Worm (Caenorhabditis elegans) whole organism, L2 larva: Measurements from ENCODE around the gene sre-44.

Experiments used
- F13H6.1 ChIP-seq: sonication (generic microtip); optimal IDR thresholded peaks from 2 replicates; lab custom pipeline; 2016; ENCODE audit warnings: missing genetic modification characterization, missing compliant biosample characterization
- alr-1 ChIP-seq: fragments of 150-350 bp; optimal IDR thresholded peaks from 2 replicates; lab custom pipeline; 2014; ENCODE audit warnings: missing biosample characterization, missing genetic modification characterization
- egl-27 ChIP-seq: sonication (generic microtip); optimal IDR thresholded peaks from 3 replicates; lab custom pipeline; 2017; ENCODE audit warnings: missing biosample characterization, missing genetic modification reagents, missing genetic modification characterization
- lin-11 ChIP-seq: fragments of 150-350 bp; sonication (generic microtip); optimal IDR thresholded peaks from 2 replicates; lab custom pipeline; 2014; ENCODE audit warnings: missing biosample characterization, missing genetic modification characterization, inconsistent platforms, mixed read lengths
- lin-39 ChIP-seq: fragments of 150-350 bp; optimal IDR thresholded peaks from 2 replicates; lab custom pipeline; 2014; ENCODE audit warnings: missing biosample characterization, missing genetic modification reagents, missing genetic modification characterization

- TF ChIP-seq lin-39 (tag; lab: Kevin White, UChicago) (no peak), F13H6.1 (no peak), egl-27 (no peak), alr-1 (tag; lab: Kevin White, UChicago) (no peak), lin-11 (tag; lab: Kevin White, UChicago) (no peak)
Measured at ce11 chrII:13957437-13957836, 8.0 kb downstream of the sre-44 start, which contains the start of gene zip-3.
